Fruit fly (Drosophila melanogaster) whole organism, adult: ENCODE results near the gene Nulp1.

ENCODE experiments used
- CG14711 ChIP-seq: fragments of 200-800 bp; sonication (Bioruptor generic); optimal IDR thresholded peaks from 2 replicates; lab custom pipeline; 2018; ENCODE audit warnings: missing biosample characterization, mild to moderate bottlenecking, missing genetic modification characterization, moderate library complexity
- CG1620 ChIP-seq: fragments of 200-800 bp; sonication (Bioruptor generic); optimal IDR thresholded peaks from 2 replicates; lab custom pipeline; 2016; ENCODE audit warnings: missing biosample characterization, missing genetic modification characterization
- CG5204 ChIP-seq: fragments of 200-800 bp; sonication (Bioruptor generic); optimal IDR thresholded peaks from 2 replicates; lab custom pipeline; 2016; ENCODE audit warnings: missing biosample characterization, missing genetic modification characterization
- CG7101 ChIP-seq: fragments of 200-800 bp; sonication (Bioruptor generic); optimal IDR thresholded peaks from 2 replicates; lab custom pipeline; 2018; ENCODE audit warnings: missing biosample characterization, mild to moderate bottlenecking, missing genetic modification characterization, moderate library complexity
- Clk ChIP-seq: fragments of 200-800 bp; sonication (Bioruptor generic); optimal IDR thresholded peaks from 2 replicates; lab custom pipeline; 2017; ENCODE audit warnings: missing biosample characterization, missing genetic modification characterization
- Crg-1 ChIP-seq: fragments of 200-800 bp; sonication (Bioruptor generic); optimal IDR thresholded peaks from 2 replicates; lab custom pipeline; 2016; ENCODE audit warnings: missing biosample characterization, missing genetic modification characterization
- Hr96 ChIP-seq: fragments of 200-800 bp; sonication (Bioruptor generic); optimal IDR thresholded peaks from 2 replicates; lab custom pipeline; 2016; ENCODE audit warnings: missing biosample characterization, missing genetic modification characterization
- Mnt ChIP-seq: fragments of 200-800 bp; sonication (Bioruptor generic); optimal IDR thresholded peaks from 2 replicates; lab custom pipeline; 2016; ENCODE audit warnings: missing biosample characterization, mild to moderate bottlenecking, missing genetic modification characterization
- cic ChIP-seq: fragments of 200-800 bp; sonication (Bioruptor generic); optimal IDR thresholded peaks from 2 replicates; lab custom pipeline; 2017; ENCODE audit warnings: missing biosample characterization, mild to moderate bottlenecking, missing genetic modification characterization, moderate library complexity
- cnc ChIP-seq, 2 experiments: fragments of >200 bp; optimal IDR thresholded peaks; 2 replicates each; lab custom pipeline; 2017
- kay ChIP-seq: fragments of 200-800 bp; sonication (Bioruptor generic); peaks from one replicate; lab custom pipeline; 2016; ENCODE audit warnings: missing biosample characterization, missing genetic modification characterization, borderline replicate concordance
- pad ChIP-seq: fragments of 200-800 bp; sonication (Bioruptor generic); optimal IDR thresholded peaks from 3 replicates; lab custom pipeline; 2017; ENCODE audit warnings: missing biosample characterization, missing genetic modification characterization, mild to moderate bottlenecking, moderate library complexity, missing genetic modification reagents
- tj ChIP-seq: fragments of 200-800 bp; sonication (Bioruptor generic); optimal IDR thresholded peaks from 3 replicates; lab custom pipeline; 2017; ENCODE audit warnings: missing biosample characterization, mild to moderate bottlenecking, missing genetic modification characterization, moderate library complexity

dm6 chr3L:8063214-8064156, 46.7 kb upstream of the Nulp1 start, which contains the start of gene Sarm:
- TF ChIP-seq CG1620: peak; percentile 43
- no peak for TF ChIP-seq Hr96 (GFP tag; lab: Kevin White, UChicago)
- TF ChIP-seq Mnt (GFP tag; lab: Kevin White, UChicago): peak; percentile 60
- TF ChIP-seq tj (GFP tag; lab: Kevin White, UChicago): peak; percentile 37
- no peak for TF ChIP-seq kay (GFP tag; lab: Kevin White, UChicago)
- peak; percentile 12 for TF ChIP-seq Crg-1 (GFP tag; lab: Kevin White, UChicago)
- TF ChIP-seq CG7101 (tag; lab: Kevin White, UChicago): no peak
- peak; percentile 17 for TF ChIP-seq CG14711
- peak; percentile 45 for TF ChIP-seq pad (GFP tag; lab: Kevin White, UChicago)
- no peak for TF ChIP-seq CG5204
- no peak for TF ChIP-seq Clk (GFP tag; lab: Kevin White, UChicago)
- TF ChIP-seq cnc (optimal IDR thresholded peaks at IDR 0.05; lab: Kevin White, UChicago): no peak
- TF ChIP-seq cic (GFP tag; lab: Kevin White, UChicago): no peak
